Worm (Caenorhabditis elegans) whole organism, L4 larva: ENCODE measurements around the gene C18E9.5.

Experiments
- arid-1 ChIP-seq: fragments of 200-800 bp; sonication (Bioruptor generic); conservative IDR thresholded peaks from 2 replicates; pipeline ENCODE4 v1.3.6; 2022; ENCODE audit warnings: missing genetic modification reagents, missing genetic modification characterization, missing compliant biosample characterization
- daf-12 ChIP-seq: fragments of 150-350 bp; optimal IDR thresholded peaks from 2 replicates; lab custom pipeline; 2014; ENCODE audit warnings: missing biosample characterization, missing genetic modification reagents, missing genetic modification characterization
- snpc-4 ChIP-seq: fragments of 150-350 bp; optimal IDR thresholded peaks from 2 replicates; lab custom pipeline; 2014; ENCODE audit warnings: missing biosample characterization, missing genetic modification characterization

DNA sequence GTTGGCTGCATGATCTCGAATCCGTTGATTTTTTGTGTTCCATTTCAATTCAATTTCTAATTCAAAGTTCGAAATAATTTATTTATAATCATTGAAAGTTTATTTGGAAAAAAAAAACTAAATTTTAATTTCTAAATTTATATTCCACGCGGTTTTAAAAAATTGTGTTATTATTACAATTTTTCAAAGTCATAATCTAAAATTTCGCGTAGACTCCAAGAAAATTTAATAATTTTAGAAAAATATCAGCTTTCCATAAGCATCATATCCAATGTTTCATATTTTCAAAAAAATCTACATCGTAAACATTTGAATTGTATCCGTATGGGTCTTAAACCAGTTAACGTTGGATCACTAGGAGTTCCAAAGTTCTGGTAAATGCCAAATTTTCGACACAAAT is 30.6 kb downstream of the C18E9.5 start, which contains the start of gene F44G4.5:
- no peak for TF ChIP-seq arid-1 (GFP tag; lab: Robert Waterston, UW)
- TF ChIP-seq snpc-4 (tag; lab: Kevin White, UChicago) = no peak
- no peak for TF ChIP-seq daf-12 (tag; lab: Kevin White, UChicago)
